Worm (Caenorhabditis elegans) whole organism, L4 larva: ENCODE data around the gene C05B5.1.
A peak's percentile ranks its signal among the peaks of the same experiment; 100 is the strongest.

Source experiments
- egl-43 ChIP-seq: fragments of 200-800 bp; sonication (Bioruptor generic); IDR thresholded peaks from 2 replicates; pipeline ENCODE4 v1.3.6; 2022; ENCODE audit warnings: missing genetic modification reagents, missing genetic modification characterization, missing compliant biosample characterization
- set-16 ChIP-seq: fragments of 200-800 bp; sonication (Bioruptor generic); IDR thresholded peaks from 2 replicates; pipeline ENCODE4 v1.3.6; 2022; ENCODE audit warnings: missing genetic modification reagents, missing genetic modification characterization, missing compliant biosample characterization
- vab-7 ChIP-seq: fragments of 200-800 bp; sonication (Bioruptor generic); IDR thresholded peaks from 2 replicates; pipeline ENCODE4 v1.3.6; 2022; ENCODE audit warnings: missing genetic modification reagents, missing genetic modification characterization, missing compliant biosample characterization
- zip-2 ChIP-seq: fragments of 150-350 bp; optimal IDR thresholded peaks from 2 replicates; lab custom pipeline; 2014; ENCODE audit warnings: missing biosample characterization, missing genetic modification characterization

C05B5.1 gene

ce11 chrIII:9941020-9941674 is 47.1 kb downstream of the C05B5.1 start, which contains the start of the genes K03H1.9 and K03H1.12:
Gene K03H1.9, minus strand, starts transcription at chrIII:9941490.
Gene K03H1.12, plus strand, starts transcription at chrIII:9941624.
- TF ChIP-seq vab-7 (GFP tag; lab: Robert Waterston, UW) (no peak), egl-43 (0 out of 2 replicates have a peak, but pooled peaks have one; percentile 50), zip-2 (tag; lab: Kevin White, UChicago) (no peak), set-16 (GFP tag; lab: Robert Waterston, UW) (peak; percentile 87)
